Worm (Caenorhabditis elegans) whole organism, L1 larva: Measurements from ENCODE around the gene sri-9.

Source experiments
- F16B12.6 ChIP-seq: fragments of 150-350 bp; optimal IDR thresholded peaks from 2 replicates; lab custom pipeline; 2014; ENCODE audit warnings: missing biosample characterization, missing genetic modification characterization
- alr-1 ChIP-seq: fragments of 200-800 bp; sonication (Bioruptor generic); optimal IDR thresholded peaks from 2 replicates; lab custom pipeline; 2018; ENCODE audit warnings: borderline replicate concordance, mild to moderate bottlenecking, missing genetic modification characterization, missing compliant biosample characterization
- efl-1 ChIP-seq, 4 experiments: fragments of 150-350 bp; optimal IDR thresholded peaks in 3 of 4; peaks in 1 of 4; 1 replicate in 1 of 4; 2 replicates in 3 of 4; lab custom pipeline; 2014; ENCODE audit warnings: missing biosample characterization in 2 of 4, missing genetic modification characterization in 2 of 4, missing genetic modification reagents in 2 of 4
- grh-1 ChIP-seq: fragments of 200-800 bp; sonication (Bioruptor generic); IDR thresholded peaks from 2 replicates; pipeline ENCODE4 v1.3.6; 2022; ENCODE audit warnings: missing genetic modification reagents, missing genetic modification characterization, missing compliant biosample characterization
- hlh-17 ChIP-seq: fragments of 200-800 bp; sonication (Bioruptor generic); optimal IDR thresholded peaks from 2 replicates; lab custom pipeline; 2018; ENCODE audit warnings: missing genetic modification characterization, mild to moderate bottlenecking, missing compliant biosample characterization, moderate library complexity, borderline replicate concordance
- isw-1 ChIP-seq: fragments of 200-800 bp; sonication (Bioruptor generic); IDR thresholded peaks from 2 replicates; pipeline ENCODE4 v1.3.6; 2022; ENCODE audit warnings: missing genetic modification characterization, missing compliant biosample characterization
- jun-1 ChIP-seq: fragments of 150-350 bp; optimal IDR thresholded peaks from 2 replicates; lab custom pipeline; 2014; ENCODE audit warnings: missing biosample characterization, missing genetic modification reagents, missing genetic modification characterization
- nhr-237 ChIP-seq: fragments of 150-350 bp; optimal IDR thresholded peaks from 2 replicates; lab custom pipeline; 2014; ENCODE audit warnings: missing biosample characterization, missing genetic modification characterization
- sptf-1 ChIP-seq: fragments of 150-350 bp; optimal IDR thresholded peaks from 2 replicates; lab custom pipeline; 2014; ENCODE audit warnings: missing biosample characterization, missing genetic modification characterization
- unc-130 ChIP-seq: fragments of 150-350 bp; optimal IDR thresholded peaks from 2 replicates; lab custom pipeline; 2017; ENCODE audit warnings: missing biosample characterization, missing genetic modification characterization, inconsistent platforms
- unc-86 ChIP-seq: sonication (generic microtip); optimal IDR thresholded peaks from 2 replicates; lab custom pipeline; 2016; ENCODE audit warnings: missing genetic modification characterization, missing compliant biosample characterization

sri-9 gene

ce11 chrV:17035850-17036249 is 34.6 kb downstream of the sri-9 start, which contains the start of gene srz-94:
Gene srz-94 (minus strand): TSS chrV:17035950.
- no peak for TF ChIP-seq grh-1 (GFP tag; lab: Robert Waterston, UW)
- TF ChIP-seq F16B12.6 (tag; lab: Kevin White, UChicago), result no peak
- no peak for TF ChIP-seq sptf-1
- TF ChIP-seq unc-86 (tag; lab: Kevin White, UChicago), result no peak
- no peak for TF ChIP-seq isw-1 (GFP tag; lab: Robert Waterston, UW)
- no peak for TF ChIP-seq alr-1 (tag; lab: Kevin White, UChicago)

ce11 chrV:17042263-17042662 is 41.0 kb downstream of the sri-9 start, which contains the start of gene hpo-33:
Gene hpo-33 (plus strand): TSS chrV:17042563.
- TF ChIP-seq nhr-237 (tag; lab: Kevin White, UChicago) (no peak), efl-1 (optimal IDR thresholded peaks at IDR 0.05; lab: Kevin White, UChicago) (no peak), efl-1 (GFP tag; optimal IDR thresholded peaks at IDR 0.05 in 1 of 2; lab: Kevin White, UChicago) (peak in 1 of 2 experiments; percentile 44)

- TF ChIP-seq hlh-17 (GFP tag; lab: Kevin White, UChicago) (no peak), efl-1 (optimal IDR thresholded peaks at IDR 0.05; lab: Kevin White, UChicago) (no peak), efl-1 (GFP tag; optimal IDR thresholded peaks at IDR 0.05 in 1 of 2; lab: Kevin White, UChicago) (peak in 1 of 2 experiments; percentile 48), unc-130 (tag; lab: Kevin White, UChicago) (no peak), jun-1 (tag; lab: Kevin White, UChicago) (no peak)
These were observed 43.2 kb downstream of the sri-9 start, which contains the start of gene F28B1.2 for ce11 chrV:17044500-17044899. Gene F28B1.2 (plus strand): TSS chrV:17044800.
